Worm (Caenorhabditis elegans): Measurements from ENCODE around the gene Y57G11A.2.

Y57G11A.2 gene

ce11 chrIV:14530031-14530430 is 10.7 kb upstream of the Y57G11A.2 start:
- TF ChIP-seq hlh-6 (tag; optimal IDR thresholded peaks at IDR 0.05) (no peak), tbx-2 (tag; optimal IDR thresholded peaks at IDR 0.05) (no peak), ceh-2 (tag; optimal IDR thresholded peaks at IDR 0.05) (no peak), ceh-31 (tag; optimal IDR thresholded peaks at IDR 0.05) (no peak), pros-1 (tag; optimal IDR thresholded peaks at IDR 0.05) (no peak), elt-4 (tag; optimal IDR thresholded peaks at IDR 0.05) (no peak)

DNA sequence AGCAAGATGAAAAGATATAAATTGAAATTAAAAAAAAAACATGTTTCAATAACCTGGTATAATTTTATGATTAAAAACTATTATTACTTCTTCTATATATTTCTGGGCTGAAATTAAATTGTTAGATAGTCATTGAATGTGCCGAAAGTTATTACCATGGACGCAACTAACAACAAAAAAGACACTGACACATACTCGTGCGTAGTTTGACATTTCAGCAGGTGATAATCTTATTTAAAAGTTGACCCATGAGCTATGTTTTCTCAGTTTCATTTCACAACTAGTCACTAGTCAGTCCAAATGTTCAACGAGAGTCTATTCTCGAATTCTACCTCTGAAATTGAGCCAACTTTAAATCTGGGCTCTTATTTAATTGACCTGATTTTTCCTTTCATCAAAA is 9.4 kb upstream of the Y57G11A.2 start, which contains the start of gene T27E7.3:
T27E7.3 (plus strand) TSS at position 301 of the 400 bp plus-strand sequence.
- no peak for TF ChIP-seq gmeb-2 (tag; optimal IDR thresholded peaks at IDR 0.05)
- no peak for TF ChIP-seq C08G9.2 (tag; optimal IDR thresholded peaks at IDR 0.05)
- TF ChIP-seq ceh-9 (tag; optimal IDR thresholded peaks at IDR 0.05) = no peak
- TF ChIP-seq nhr-232 (tag; optimal IDR thresholded peaks at IDR 0.05) = no peak
- TF ChIP-seq ttx-3 (tag; optimal IDR thresholded peaks at IDR 0.05) = no peak
- TF ChIP-seq pat-9 (tag; optimal IDR thresholded peaks at IDR 0.05) = no peak
- TF ChIP-seq hlh-6 (tag; optimal IDR thresholded peaks at IDR 0.05) = no peak
- TF ChIP-seq ceh-22 (tag; optimal IDR thresholded peaks at IDR 0.05) = no peak
- TF ChIP-seq tbx-2 (tag; optimal IDR thresholded peaks at IDR 0.05) = no peak
- TF ChIP-seq hlh-8 (tag; optimal IDR thresholded peaks at IDR 0.05) = no peak
- TF ChIP-seq lim-6 (tag; optimal IDR thresholded peaks at IDR 0.05) = no peak
- no peak for TF ChIP-seq ceh-34 (tag; optimal IDR thresholded peaks at IDR 0.05)
- TF ChIP-seq ceh-6 (GFP tag; optimal IDR thresholded peaks at IDR 0.05) = no peak
- TF ChIP-seq Y22D7AL.16 (tag; optimal IDR thresholded peaks at IDR 0.05) = no peak
- no peak for TF ChIP-seq ets-4 (tag; optimal IDR thresholded peaks at IDR 0.05)
- TF ChIP-seq fkh-6 (tag; optimal IDR thresholded peaks at IDR 0.05) = no peak
- no peak for TF ChIP-seq rnt-1 (tag; optimal IDR thresholded peaks at IDR 0.05)
- no peak for TF ChIP-seq fax-1 (tag; optimal IDR thresholded peaks at IDR 0.05)
- TF ChIP-seq tbx-7 (tag; optimal IDR thresholded peaks at IDR 0.05) = no peak

DNA sequence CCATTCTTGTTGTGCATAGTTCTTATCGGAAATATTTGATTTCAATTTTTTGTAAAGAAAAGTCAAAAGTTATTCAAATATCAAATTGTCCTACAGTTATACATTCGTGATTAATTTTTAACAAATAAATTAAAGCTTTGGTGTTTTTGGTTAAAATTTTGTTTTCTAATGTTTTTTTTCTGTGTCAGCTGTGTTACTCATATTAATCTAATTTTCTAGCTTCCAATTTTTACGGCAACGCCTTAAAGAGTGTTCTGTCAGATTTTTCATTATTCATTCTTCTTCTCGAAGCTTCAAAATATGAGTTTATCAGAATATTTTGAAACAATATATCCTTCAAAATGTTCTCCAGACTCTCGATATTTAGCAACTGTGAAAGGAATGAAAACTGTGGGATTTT is 4.2 kb upstream of the Y57G11A.2 start, which contains the start of gene srh-63:
srh-63 (plus strand) TSS at position 301 of the 400 bp plus-strand sequence.
- TF ChIP-seq ref-2 (tag; optimal IDR thresholded peaks at IDR 0.05) = no peak
- no peak for TF ChIP-seq hlh-15 (tag; optimal IDR thresholded peaks at IDR 0.05)
- TF ChIP-seq elt-4 (tag; optimal IDR thresholded peaks at IDR 0.05) = no peak
- no peak for TF ChIP-seq ceh-18 (tag; optimal IDR thresholded peaks at IDR 0.05)
- no peak for TF ChIP-seq lim-6 (tag; optimal IDR thresholded peaks at IDR 0.05)

- TF ChIP-seq unc-42 (tag; optimal IDR thresholded peaks at IDR 0.05) (no peak), sox-2 (GFP tag; IDR thresholded peaks at IDR 0.05) (no peak), ceh-2 (tag; optimal IDR thresholded peaks at IDR 0.05) (no peak), ceh-48 (tag; optimal IDR thresholded peaks at IDR 0.05) (no peak), fax-1 (tag; optimal IDR thresholded peaks at IDR 0.05) (no peak), pat-9 (tag; optimal IDR thresholded peaks at IDR 0.05) (no peak), gmeb-2 (tag; optimal IDR thresholded peaks at IDR 0.05) (no peak), ceh-45 (GFP tag; IDR thresholded peaks at IDR 0.05) (no peak), ceh-22 (tag; optimal IDR thresholded peaks at IDR 0.05) (no peak)
These were observed 4.2 kb downstream of the Y57G11A.2 start for ce11 chrIV:14515162-14515561.

- TF ChIP-seq tbx-2 (tag; optimal IDR thresholded peaks at IDR 0.05) (no peak), pros-1 (tag; optimal IDR thresholded peaks at IDR 0.05) (no peak), nhr-232 (tag; optimal IDR thresholded peaks at IDR 0.05) (no peak), Y22D7AL.16 (tag; optimal IDR thresholded peaks at IDR 0.05) (no peak), hlh-15 (tag; optimal IDR thresholded peaks at IDR 0.05) (no peak), ceh-34 (tag; optimal IDR thresholded peaks at IDR 0.05) (no peak), pha-2 (tag; optimal IDR thresholded peaks at IDR 0.05) (no peak), elt-2 (tag; optimal IDR thresholded peaks at IDR 0.05) (no peak), ceh-24 (tag; optimal IDR thresholded peaks at IDR 0.05) (no peak), nfya-1 (tag; optimal IDR thresholded peaks at IDR 0.05) (no peak), dmd-4 (tag; optimal IDR thresholded peaks at IDR 0.05; ENCODE audit: borderline replicate concordance) (no peak), sox-4 (tag; optimal IDR thresholded peaks at IDR 0.05) (no peak), mec-3 (tag; optimal IDR thresholded peaks at IDR 0.05; ENCODE audit: borderline replicate concordance) (no peak), pat-9 (tag; optimal IDR thresholded peaks at IDR 0.05) (no peak), ceh-48 (tag; optimal IDR thresholded peaks at IDR 0.05) (no peak), ceh-2 (tag; optimal IDR thresholded peaks at IDR 0.05) (no peak), eyg-1 (tag; optimal IDR thresholded peaks at IDR 0.05) (no peak), ceh-45 (GFP tag; IDR thresholded peaks at IDR 0.05) (no peak), ceh-6 (GFP tag; optimal IDR thresholded peaks at IDR 0.05) (no peak)
These were observed 6.9 kb downstream of the Y57G11A.2 start, which contains the start of gene Y57G11A.5 for ce11 chrIV:14512405-14512804. TSS of gene Y57G11A.5 (minus strand) at chrIV:14512505.
